Worm (Caenorhabditis elegans): ENCODE measurements around the gene C06C6.9.

- no peak for TF ChIP-seq ama-1 (optimal IDR thresholded peaks at IDR 0.05)
- no peak for TF ChIP-seq hmbx-1 (tag; optimal IDR thresholded peaks at IDR 0.05)
- TF ChIP-seq F13C5.2 (tag; optimal IDR thresholded peaks at IDR 0.05) = no peak
- TF ChIP-seq ets-7 (tag; optimal IDR thresholded peaks at IDR 0.05) = no peak
- TF ChIP-seq B0310.2 (tag; optimal IDR thresholded peaks at IDR 0.05) = no peak
These were observed 18.3 kb downstream of the C06C6.9 start, which contains the start of gene oac-20 for ce11 chrV:15978232-15978764.

Data from whole organism, early embryonic.